Fruit fly (Drosophila melanogaster) whole organism, wandering third instar larva: ENCODE measurements around the gene cpo.

Experiments used
- Abd-B ChIP-seq: fragments of >200 bp; optimal IDR thresholded peaks from 2 replicates; lab custom pipeline; 2017; ENCODE audit warnings: missing biosample characterization, missing genetic modification characterization
- CG32264 ChIP-seq: fragments of 200-800 bp; sonication (Bioruptor generic); optimal IDR thresholded peaks from 2 replicates; lab custom pipeline; 2016; ENCODE audit warnings: missing biosample characterization, missing genetic modification characterization
- CG9705 ChIP-seq: fragments of 200-800 bp; sonication (Bioruptor generic); optimal IDR thresholded peaks from 2 replicates; lab custom pipeline; 2018; ENCODE audit warnings: missing biosample characterization, mild to moderate bottlenecking, missing genetic modification characterization
- CrebA ChIP-seq: fragments of 200-800 bp; sonication (Bioruptor generic); optimal IDR thresholded peaks from 2 replicates; lab custom pipeline; 2016; ENCODE audit warnings: missing biosample characterization, mild to moderate bottlenecking, missing genetic modification characterization, borderline replicate concordance
- Dfd ChIP-seq: fragments of >200 bp; optimal IDR thresholded peaks from 2 replicates; lab custom pipeline; 2017; ENCODE audit warnings: missing biosample characterization, missing genetic modification characterization
- Dif ChIP-seq: fragments of 200-275, 200-300 bp; sonication (Bioruptor generic); optimal IDR thresholded peaks from 2 replicates; lab custom pipeline; 2018; ENCODE audit warnings: missing biosample characterization, missing genetic modification characterization; ENCODE audit not compliant: partially characterized antibody
- GATAd ChIP-seq: sonication (Bioruptor generic); optimal IDR thresholded peaks from 2 replicates; lab custom pipeline; 2016; ENCODE audit warnings: missing biosample characterization, missing genetic modification characterization
- Hnf4 ChIP-seq: fragments of 200-800 bp; sonication (Bioruptor generic); optimal IDR thresholded peaks from 2 replicates; lab custom pipeline; 2016; ENCODE audit warnings: missing biosample characterization, mild to moderate bottlenecking, missing genetic modification characterization
- Hr78 ChIP-seq: fragments of >200 bp; optimal IDR thresholded peaks from 2 replicates; lab custom pipeline; 2017; ENCODE audit warnings: missing biosample characterization, missing genetic modification characterization
- Hr83 ChIP-seq: fragments of 200-300 bp; sonication (Bioruptor generic); optimal IDR thresholded peaks from 2 replicates; lab custom pipeline; 2016; ENCODE audit warnings: missing biosample characterization, mild to moderate bottlenecking, missing genetic modification characterization, moderate library complexity; ENCODE audit not compliant: poor library complexity, severe bottlenecking
- Myc ChIP-seq: fragments of >200 bp; optimal IDR thresholded peaks from 2 replicates; lab custom pipeline; 2017
- N ChIP-seq: fragments of >200 bp; optimal IDR thresholded peaks from 2 replicates; lab custom pipeline; 2018; ENCODE audit warnings: missing biosample characterization, missing external identifiers, missing genetic modification characterization
- OdsH ChIP-seq: fragments of 200-800 bp; sonication (Bioruptor generic); optimal IDR thresholded peaks from 2 replicates; lab custom pipeline; 2016; ENCODE audit warnings: missing biosample characterization, mild to moderate bottlenecking, missing genetic modification characterization
- Rel ChIP-seq, 2 experiments: fragments of 200-800 bp; sonication (Bioruptor generic) in 1 of 2; optimal IDR thresholded peaks; 2 replicates in 1 of 2; 3 replicates in 1 of 2; lab custom pipeline; 2016 to 2019; ENCODE audit warnings: mild to moderate bottlenecking in 2 of 2, missing biosample characterization in 2 of 2, missing genetic modification characterization in 2 of 2, moderate library complexity in 1 of 2
- Sp1 ChIP-seq: fragments of 200-800 bp; sonication (Bioruptor generic); optimal IDR thresholded peaks from 3 replicates; lab custom pipeline; 2019; ENCODE audit warnings: missing biosample characterization, mild to moderate bottlenecking, missing genetic modification characterization, moderate library complexity
- Vsx2 ChIP-seq: fragments of 200-300, 225-300 bp; sonication (Bioruptor generic); optimal IDR thresholded peaks from 2 replicates; lab custom pipeline; 2018; ENCODE audit warnings: missing biosample characterization, missing genetic modification characterization; ENCODE audit not compliant: partially characterized antibody
- dl ChIP-seq, 2 experiments: fragments of 175-275, 200-275 bp in 1 of 2; fragments of 200-275 bp in 1 of 2; sonication (Bioruptor generic); optimal IDR thresholded peaks; lab custom pipeline; 2018; ENCODE audit warnings: mild to moderate bottlenecking in 2 of 2, missing biosample characterization in 2 of 2, missing genetic modification characterization in 2 of 2, moderate library complexity in 2 of 2; ENCODE audit not compliant: partially characterized antibody in 2 of 2, insufficient read depth in 1 of 2
- dmrt93B ChIP-seq: fragments of 200-800 bp; sonication (Bioruptor generic); optimal IDR thresholded peaks from 2 replicates; lab custom pipeline; 2018; ENCODE audit warnings: missing biosample characterization, mild to moderate bottlenecking, missing genetic modification characterization
- dsf ChIP-seq: sonication (Bioruptor generic); optimal IDR thresholded peaks from 2 replicates; lab custom pipeline; 2016; ENCODE audit warnings: missing biosample characterization, missing genetic modification characterization, borderline replicate concordance
- ey ChIP-seq: fragments of 200-800 bp; sonication (Bioruptor generic); optimal IDR thresholded peaks from 2 replicates; lab custom pipeline; 2016; ENCODE audit warnings: missing biosample characterization, missing genetic modification characterization
- foxo ChIP-seq, 2 experiments: fragments of 200-800 bp; sonication (Bioruptor generic); optimal IDR thresholded peaks; 2 replicates in 1 of 2; 3 replicates in 1 of 2; lab custom pipeline; 2016 to 2017; ENCODE audit warnings: missing biosample characterization in 2 of 2, missing genetic modification characterization in 2 of 2
- h ChIP-seq: fragments of 200-800 bp; sonication (Bioruptor generic); optimal IDR thresholded peaks from 3 replicates; lab custom pipeline; 2016; ENCODE audit warnings: missing biosample characterization, mild to moderate bottlenecking, missing genetic modification characterization
- jim ChIP-seq: fragments of 175-275, 200-325 bp; sonication (Bioruptor generic); optimal IDR thresholded peaks from 2 replicates; lab custom pipeline; 2016; ENCODE audit warnings: missing biosample characterization, mild to moderate bottlenecking, missing genetic modification characterization
- lola ChIP-seq: fragments of >200 bp; optimal IDR thresholded peaks from 2 replicates; lab custom pipeline; 2017; ENCODE audit warnings: missing biosample characterization, missing genetic modification characterization
- pan ChIP-seq: fragments of >200 bp; optimal IDR thresholded peaks from 2 replicates; lab custom pipeline; 2017
- psq ChIP-seq: fragments of 200-800 bp; sonication (Bioruptor generic); optimal IDR thresholded peaks from 3 replicates; lab custom pipeline; 2017; ENCODE audit warnings: missing biosample characterization, mild to moderate bottlenecking, missing genetic modification characterization, moderate library complexity
- rgr ChIP-seq: fragments of 200-800 bp; sonication (Bioruptor generic); optimal IDR thresholded peaks from 3 replicates; lab custom pipeline; 2016; ENCODE audit warnings: missing biosample characterization, mild to moderate bottlenecking, missing genetic modification characterization
- sv ChIP-seq: fragments of 200-800 bp; sonication (Bioruptor generic); optimal IDR thresholded peaks from 3 replicates; lab custom pipeline; 2016; ENCODE audit warnings: missing biosample characterization, missing genetic modification characterization
- usp ChIP-seq: fragments of >200 bp; optimal IDR thresholded peaks from 2 replicates; lab custom pipeline; 2017; ENCODE audit warnings: missing biosample characterization, missing genetic modification characterization

Gene cpo

DNA sequence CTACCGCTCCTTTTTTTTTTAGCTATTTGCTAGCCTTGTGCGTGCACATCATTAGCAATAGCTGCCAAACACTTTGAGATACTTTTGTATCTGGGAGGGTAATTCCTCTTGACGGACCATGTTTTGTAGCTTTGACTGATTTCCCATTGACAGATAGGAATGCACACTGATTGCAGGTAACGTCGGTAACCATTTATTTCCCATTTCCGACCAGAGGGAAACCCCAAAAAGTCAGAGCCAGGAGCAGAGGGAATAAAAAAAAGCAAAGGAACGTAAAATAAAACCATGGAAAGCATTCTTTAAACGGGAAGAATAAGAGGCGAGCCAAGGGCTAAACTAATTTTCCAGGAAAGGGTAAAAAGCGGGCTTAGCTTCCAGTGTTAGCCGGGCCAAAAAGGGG, 38.7 kb downstream of the cpo start:
- TF ChIP-seq ey (GFP tag; lab: Kevin White, UChicago) (no peak), CG32264 (GFP tag; lab: Kevin White, UChicago) (no peak), dl (GFP tag; optimal IDR thresholded peaks at IDR 0.05; lab: Kevin White, UChicago; ENCODE audit: insufficient read depth in 1 of 2, partially characterized antibody in 2 of 2) (no peak), pan (lab: Kevin White, UChicago) (no peak), Hr83 (no peak), Hnf4 (GFP tag; lab: Kevin White, UChicago) (no peak), jim (no peak)
- TF ChIP-seq, all 38 proteins: peak for 0

- no peak for TF ChIP-seq OdsH
- TF ChIP-seq Dif = no peak
- no peak for TF ChIP-seq Dfd (GFP tag; lab: Kevin White, UChicago)
- no peak for TF ChIP-seq lola (GFP tag; lab: Kevin White, UChicago)
- TF ChIP-seq Hr78 (GFP tag; lab: Kevin White, UChicago) = no peak
- TF ChIP-seq dsf (GFP tag; lab: Kevin White, UChicago) = no peak
- no peak for TF ChIP-seq Vsx2 (GFP tag; lab: Kevin White, UChicago)
- no peak for TF ChIP-seq psq (GFP tag; lab: Kevin White, UChicago)
- TF ChIP-seq Hr83 = peak; percentile 1
- TF ChIP-seq h (GFP tag; lab: Kevin White, UChicago) = peak; percentile 12
- TF ChIP-seq Myc = no peak
- no peak for TF ChIP-seq CrebA (GFP tag; lab: Kevin White, UChicago)
These were observed 45.7 kb downstream of the cpo start for dm6 chr3R:17965381-17965780.

dm6 chr3R:17966013-17966412, 46.4 kb downstream of the cpo start:
- no peak for TF ChIP-seq usp
- TF ChIP-seq h (GFP tag; lab: Kevin White, UChicago) = no peak
- no peak for TF ChIP-seq OdsH
- no peak for TF ChIP-seq psq (GFP tag; lab: Kevin White, UChicago)
- peak; percentile 37 for TF ChIP-seq rgr (GFP tag; lab: Kevin White, UChicago)
- no peak for TF ChIP-seq Vsx2 (GFP tag; lab: Kevin White, UChicago)
- no peak for TF ChIP-seq Dif
- TF ChIP-seq, all 38 proteins: peak for 1

dm6 chr3R:17968632-17969031, 49.0 kb downstream of the cpo start:
- TF ChIP-seq psq (GFP tag; lab: Kevin White, UChicago) (no peak), Dfd (GFP tag; lab: Kevin White, UChicago) (no peak), Myc (no peak), GATAd (no peak), pan (lab: Kevin White, UChicago) (no peak), sv (GFP tag; lab: Kevin White, UChicago) (no peak), dmrt93B (no peak)

DNA sequence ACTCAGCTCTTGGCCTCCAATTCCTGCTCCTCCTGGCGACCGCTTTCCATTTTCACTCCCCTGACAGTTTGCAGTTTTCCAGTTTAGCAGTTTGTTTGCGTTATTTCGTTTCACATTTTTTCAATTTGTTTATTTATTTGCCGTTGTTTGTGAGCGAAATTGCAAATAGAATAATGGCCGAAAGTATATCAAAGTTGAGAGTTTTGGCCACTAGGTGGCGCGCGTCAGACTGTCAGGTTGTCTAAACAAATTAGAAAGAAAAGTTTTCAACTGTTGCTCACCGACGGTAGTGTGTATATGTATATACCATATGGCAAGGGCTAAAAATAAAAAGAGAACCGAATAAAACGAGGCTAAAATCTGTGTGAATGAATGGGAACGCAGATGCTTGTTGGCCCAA, 51.2 kb downstream of the cpo start:
- TF ChIP-seq CG9705 (GFP tag; lab: Kevin White, UChicago) = no peak
- TF ChIP-seq Dfd (GFP tag; lab: Kevin White, UChicago) = no peak
- no peak for TF ChIP-seq sv (GFP tag; lab: Kevin White, UChicago)
- no peak for TF ChIP-seq Dif
- no peak for TF ChIP-seq GATAd
- TF ChIP-seq Rel (GFP tag; optimal IDR thresholded peaks at IDR 0.05; lab: Kevin White, UChicago) = no peak
- no peak for TF ChIP-seq Rel (tag; optimal IDR thresholded peaks at IDR 0.05; lab: Kevin White, UChicago)
- TF ChIP-seq Hnf4 (GFP tag; lab: Kevin White, UChicago) = no peak
- TF ChIP-seq Abd-B = no peak
- no peak for TF ChIP-seq h (GFP tag; lab: Kevin White, UChicago)
- TF ChIP-seq CG32264 (GFP tag; lab: Kevin White, UChicago) = no peak
- TF ChIP-seq N = no peak
- TF ChIP-seq dl (GFP tag; optimal IDR thresholded peaks at IDR 0.05; lab: Kevin White, UChicago; ENCODE audit: insufficient read depth in 1 of 2, partially characterized antibody in 2 of 2) = no peak
- TF ChIP-seq foxo (GFP tag; optimal IDR thresholded peaks at IDR 0.05; lab: Kevin White, UChicago) = no peak
- no peak for TF ChIP-seq Vsx2 (GFP tag; lab: Kevin White, UChicago)
- no peak for TF ChIP-seq Sp1 (GFP tag; lab: Kevin White, UChicago)
- no peak for TF ChIP-seq dsf (GFP tag; lab: Kevin White, UChicago)

dm6 chr3R:18004698-18005097, 85.1 kb downstream of the cpo start:
- no peak for TF ChIP-seq Abd-B
- no peak for TF ChIP-seq Vsx2 (GFP tag; lab: Kevin White, UChicago)
- TF ChIP-seq, all 38 proteins: peak for 0
